ENCODE assay signal across 5 worm cellular contexts in genomic region chrIV:2639666-2640273, ce11.
TF ChIP-seq lines count a peak whose summit lies in the region.

No protein-coding gene starts in this region.

TF ChIP-seq in whole organism, L1 larva, 84 proteins besides CTCF, POLR2A, EP300 and RAD21 (continues in another document):
- peak; percentile 43 for TF ChIP-seq swsn-7 (tag; optimal IDR thresholded peaks at IDR 0.05; lab: Kevin White, UChicago)
- no peak for TF ChIP-seq sup-37 (GFP tag; optimal IDR thresholded peaks at IDR 0.05; lab: Kevin White, UChicago)
- peak; percentile 16 to 32 (median 31) for TF ChIP-seq dpl-1 (GFP tag; optimal IDR thresholded peaks at IDR 0.05; lab: Kevin White, UChicago)
- TF ChIP-seq dsc-1 (tag; optimal IDR thresholded peaks at IDR 0.05; lab: Kevin White, UChicago): peak; percentile 59
- TF ChIP-seq ets-5 (GFP tag; IDR thresholded peaks at IDR 0.05; lab: Robert Waterston, UW): no peak
- peak in 1 of 2 experiments; percentile 56 for TF ChIP-seq lin-35 (GFP tag; optimal IDR thresholded peaks at IDR 0.05; lab: Kevin White, UChicago)
- peak; percentile 36 for TF ChIP-seq nhr-90 (tag; optimal IDR thresholded peaks at IDR 0.05; lab: Kevin White, UChicago; ENCODE audit: poor library complexity)
- TF ChIP-seq fkh-4 (tag; optimal IDR thresholded peaks at IDR 0.05; lab: Kevin White, UChicago; ENCODE audit: borderline replicate concordance): no peak
- TF ChIP-seq ztf-4 (tag; optimal IDR thresholded peaks at IDR 0.05; lab: Kevin White, UChicago): no peak
- peak; percentile 24 for TF ChIP-seq tbx-2 (tag; optimal IDR thresholded peaks at IDR 0.05; lab: Kevin White, UChicago)
- peak in 1 of 2 experiments; percentile 8 for TF ChIP-seq mdl-1 (tag; optimal IDR thresholded peaks at IDR 0.05; lab: Kevin White, UChicago)
- TF ChIP-seq ceh-88 (GFP tag; IDR thresholded peaks at IDR 0.05; lab: Robert Waterston, UW): no peak
- no peak for TF ChIP-seq lin-14 (GFP tag; optimal IDR thresholded peaks at IDR 0.05; lab: Kevin White, UChicago)
- TF ChIP-seq lsy-2 (tag; optimal IDR thresholded peaks at IDR 0.05; lab: Kevin White, UChicago): peak; percentile 12 to 41
- TF ChIP-seq mab-9 (GFP tag; IDR thresholded peaks at IDR 0.05; lab: Robert Waterston, UW): no peak
- no peak for TF ChIP-seq fkh-8 (tag; optimal IDR thresholded peaks at IDR 0.05; lab: Kevin White, UChicago)
- TF ChIP-seq nhr-11 (tag; optimal IDR thresholded peaks at IDR 0.05; lab: Kevin White, UChicago): no peak
- TF ChIP-seq elt-2 (tag; optimal IDR thresholded peaks at IDR 0.05; lab: Kevin White, UChicago): no peak

TF ChIP-seq in whole organism, L3 larva, 47 proteins besides CTCF, POLR2A, EP300 and RAD21 (continues in another document):
- no peak for TF ChIP-seq nhr-28 (tag; optimal IDR thresholded peaks at IDR 0.05; lab: Kevin White, UChicago)
- TF ChIP-seq lin-39 (tag; optimal IDR thresholded peaks at IDR 0.05; lab: Kevin White, UChicago): no peak
- no peak for TF ChIP-seq unc-62 (GFP tag; optimal IDR thresholded peaks at IDR 0.05; lab: Kevin White, UChicago)
- no peak for TF ChIP-seq egl-5 (tag; optimal IDR thresholded peaks at IDR 0.05; lab: Kevin White, UChicago)
- TF ChIP-seq nhr-77 (tag; optimal IDR thresholded peaks at IDR 0.05; lab: Kevin White, UChicago): no peak
- TF ChIP-seq pha-4 (tag; optimal IDR thresholded peaks at IDR 0.05; lab: Kevin White, UChicago): peak; percentile 14
- TF ChIP-seq eor-1 (tag; optimal IDR thresholded peaks at IDR 0.05; lab: Kevin White, UChicago): no peak
- TF ChIP-seq nhr-23 (tag; optimal IDR thresholded peaks at IDR 0.05; lab: Kevin White, UChicago): no peak
- no peak for TF ChIP-seq tbx-2 (tag; optimal IDR thresholded peaks at IDR 0.05; lab: Kevin White, UChicago)
- no peak for TF ChIP-seq aly-2 (tag; optimal IDR thresholded peaks at IDR 0.05; lab: Kevin White, UChicago)
- TF ChIP-seq nhr-11 (tag; optimal IDR thresholded peaks at IDR 0.05; lab: Kevin White, UChicago): no peak
- no peak for TF ChIP-seq ztf-11 (tag; optimal IDR thresholded peaks at IDR 0.05; lab: Kevin White, UChicago)
- no peak for TF ChIP-seq R02D3.7 (tag; optimal IDR thresholded peaks at IDR 0.05; lab: Kevin White, UChicago)
- no peak for TF ChIP-seq sea-2 (GFP tag; optimal IDR thresholded peaks at IDR 0.05; lab: Kevin White, UChicago)
- no peak for TF ChIP-seq pqm-1 (tag; optimal IDR thresholded peaks at IDR 0.05; lab: Kevin White, UChicago)
- peak; percentile 21 for TF ChIP-seq lin-15B (tag; optimal IDR thresholded peaks at IDR 0.05; lab: Kevin White, UChicago)
- no peak for TF ChIP-seq fkh-2 (tag; optimal IDR thresholded peaks at IDR 0.05; lab: Kevin White, UChicago)
- TF ChIP-seq lsy-12 (tag; optimal IDR thresholded peaks at IDR 0.05; lab: Kevin White, UChicago): peak; percentile 19
- no peak for TF ChIP-seq ceh-16 (tag; optimal IDR thresholded peaks at IDR 0.05; lab: Kevin White, UChicago)
- TF ChIP-seq egl-27 (tag; optimal IDR thresholded peaks at IDR 0.05; lab: Kevin White, UChicago): no peak

TF ChIP-seq in whole organism, early embryonic, 17 proteins besides CTCF, POLR2A, EP300 and RAD21:
- TF ChIP-seq ets-7 (tag; optimal IDR thresholded peaks at IDR 0.05; lab: Kevin White, UChicago) (peak; percentile 21), tra-4 (tag; optimal IDR thresholded peaks at IDR 0.05; lab: Kevin White, UChicago) (no peak), flt-1 (GFP tag; IDR thresholded peaks at IDR 0.05; lab: Robert Waterston, UW) (peak; percentile 67), tbx-11 (GFP tag; IDR thresholded peaks at IDR 0.05; lab: Robert Waterston, UW) (peak; percentile 73), tbx-37 (GFP tag; conservative IDR thresholded peaks at IDR 0.05; lab: Robert Waterston, UW) (peak; percentile 52; the same call in 1 of the 2 replicates), pes-1 (GFP tag; IDR thresholded peaks at IDR 0.05; lab: Robert Waterston, UW) (peak; percentile 71), B0310.2 (tag; optimal IDR thresholded peaks at IDR 0.05; lab: Kevin White, UChicago) (peak; percentile 21), hmg-4 (GFP tag; optimal IDR thresholded peaks at IDR 0.05; lab: Kevin White, UChicago) (peak; percentile 12), hnd-1 (tag; optimal IDR thresholded peaks at IDR 0.05; lab: Kevin White, UChicago) (peak; percentile 4), hmbx-1 (tag; optimal IDR thresholded peaks at IDR 0.05; lab: Kevin White, UChicago) (peak; percentile 47), ceh-36 (tag; optimal IDR thresholded peaks at IDR 0.05; lab: Kevin White, UChicago) (peak; percentile 64), ama-1 (optimal IDR thresholded peaks at IDR 0.05; lab: Kevin White, UChicago) (no peak), aly-1 (tag; optimal IDR thresholded peaks at IDR 0.05; lab: Kevin White, UChicago) (no peak), scrt-1 (GFP tag; IDR thresholded peaks at IDR 0.05; lab: Robert Waterston, UW) (peak; percentile 75; the same call in 1 of the 2 replicates), sea-1 (GFP tag; conservative IDR thresholded peaks at IDR 0.05; lab: Robert Waterston, UW) (peak; percentile 82)
TF ChIP-seq in whole organism, early embryonic: peak in this region for 12.

TF ChIP-seq in whole organism, midembryonic, 9 proteins besides CTCF, POLR2A, EP300 and RAD21:
- TF ChIP-seq T22C8.4 (GFP tag; IDR thresholded peaks at IDR 0.05; lab: Robert Waterston, UW): peak; percentile 99
- TF ChIP-seq flt-1 (GFP tag; IDR thresholded peaks at IDR 0.05; lab: Robert Waterston, UW): peak; percentile 78; the same call in 1 of the 2 replicates
- peak; percentile 72; the same call in 1 of the 2 replicates for TF ChIP-seq klf-2 (GFP tag; conservative IDR thresholded peaks at IDR 0.05; lab: Robert Waterston, UW)
- peak; percentile 72 for TF ChIP-seq ref-1 (GFP tag; conservative IDR thresholded peaks at IDR 0.05; lab: Robert Waterston, UW)
- no peak for TF ChIP-seq cog-1 (tag; optimal IDR thresholded peaks at IDR 0.05; lab: Kevin White, UChicago)
- peak; percentile 72 for TF ChIP-seq ztf-29 (GFP tag; IDR thresholded peaks at IDR 0.05; lab: Robert Waterston, UW)
- no peak for TF ChIP-seq med-1 (GFP tag; optimal IDR thresholded peaks at IDR 0.05; lab: Kevin White, UChicago; ENCODE audit: insufficient read depth)
- peak; percentile 82 for TF ChIP-seq ztf-23 (GFP tag; IDR thresholded peaks at IDR 0.05; lab: Robert Waterston, UW)
- TF ChIP-seq tab-1 (GFP tag; IDR thresholded peaks at IDR 0.05; lab: Robert Waterston, UW): peak; percentile 84

TF ChIP-seq in whole organism, young adult, 124 proteins besides CTCF, POLR2A, EP300 and RAD21 (continues in another document):
- TF ChIP-seq D2030.7 (GFP tag; IDR thresholded peaks at IDR 0.05; lab: Robert Waterston, UW) (peak; percentile 43; the same call in 1 of the 2 replicates), rpc-1 (optimal IDR thresholded peaks at IDR 0.05; lab: Kevin White, UChicago) (peak; percentile 81), rpc-1 (tag; optimal IDR thresholded peaks at IDR 0.05; lab: Kevin White, UChicago) (peak; percentile 77), B0019.2 (GFP tag; conservative IDR thresholded peaks at IDR 0.05; lab: Robert Waterston, UW) (no peak), sptf-2 (GFP tag; optimal IDR thresholded peaks at IDR 0.05; lab: Kevin White, UChicago) (no peak), ztf-6 (GFP tag; IDR thresholded peaks at IDR 0.05; lab: Robert Waterston, UW) (no peak), ama-1 (optimal IDR thresholded peaks at IDR 0.05; lab: Kevin White, UChicago) (no peak), ama-1 (GFP tag; optimal IDR thresholded peaks at IDR 0.05; lab: Kevin White, UChicago) (peak in 1 of 2 experiments; percentile 70), lsy-27 (tag; optimal IDR thresholded peaks at IDR 0.05; lab: Kevin White, UChicago; ENCODE audit: borderline replicate concordance, insufficient read depth) (peak; percentile 24), gei-17 (GFP tag; optimal IDR thresholded peaks at IDR 0.05; lab: Kevin White, UChicago) (peak; percentile 13), lin-54 (GFP tag; optimal IDR thresholded peaks at IDR 0.05; lab: Kevin White, UChicago) (peak; percentile 61), him-1 (tag; optimal IDR thresholded peaks at IDR 0.05; lab: Kevin White, UChicago) (no peak), hmg-20 (GFP tag; IDR thresholded peaks at IDR 0.05; lab: Robert Waterston, UW) (0 out of 2 replicates have a peak, but pooled peaks have one; percentile 27), mcd-1 (GFP tag; IDR thresholded peaks at IDR 0.05; lab: Robert Waterston, UW) (peak; percentile 71), snpc-1.3 (tag; optimal IDR thresholded peaks at IDR 0.05; lab: Kevin White, UChicago; ENCODE audit: insufficient read depth) (peak; percentile 19), F57C9.4 (tag; optimal IDR thresholded peaks at IDR 0.05; lab: Kevin White, UChicago) (no peak), efl-1 (GFP tag; optimal IDR thresholded peaks at IDR 0.05; lab: Kevin White, UChicago) (no peak), cebp-1 (GFP tag; IDR thresholded peaks at IDR 0.05; lab: Robert Waterston, UW) (no peak), cebp-1 (tag; optimal IDR thresholded peaks at IDR 0.05; lab: Kevin White, UChicago) (peak; percentile 77), hsf-1 (GFP tag; IDR thresholded peaks at IDR 0.05; lab: Robert Waterston, UW) (0 out of 2 replicates have a peak, but pooled peaks have one; percentile 32), ZK185.1 (tag; optimal IDR thresholded peaks at IDR 0.05; lab: Kevin White, UChicago; ENCODE audit: poor library complexity, severe bottlenecking) (no peak), attf-6 (GFP tag; IDR thresholded peaks at IDR 0.05; lab: Robert Waterston, UW) (0 out of 2 replicates have a peak, but pooled peaks have one; percentile 33), atf-7 (tag; optimal IDR thresholded peaks at IDR 0.05; lab: Kevin White, UChicago) (no peak), athp-1 (tag; optimal IDR thresholded peaks at IDR 0.05; lab: Kevin White, UChicago) (peak; percentile 66), ceh-100 (GFP tag; IDR thresholded peaks at IDR 0.05; lab: Robert Waterston, UW) (no peak), cebp-2 (GFP tag; IDR thresholded peaks at IDR 0.05; lab: Robert Waterston, UW) (peak; percentile 79; the same call in 1 of the 2 replicates), egrh-3 (GFP tag; IDR thresholded peaks at IDR 0.05; lab: Robert Waterston, UW) (no peak), nhr-120 (GFP tag; IDR thresholded peaks at IDR 0.05; lab: Robert Waterston, UW) (0 out of 2 replicates have a peak, but pooled peaks have one; percentile 43), hlh-12 (tag; optimal IDR thresholded peaks at IDR 0.05; lab: Kevin White, UChicago) (no peak), ceh-27 (GFP tag; optimal IDR thresholded peaks at IDR 0.05; lab: Kevin White, UChicago) (no peak), sdz-38 (tag; optimal IDR thresholded peaks at IDR 0.05; lab: Kevin White, UChicago) (no peak), F37B4.10 (GFP tag; IDR thresholded peaks at IDR 0.05; lab: Robert Waterston, UW) (no peak), akir-1 (GFP tag; optimal IDR thresholded peaks at IDR 0.05; lab: Kevin White, UChicago) (no peak), B0261.1 (tag; optimal IDR thresholded peaks at IDR 0.05; lab: Kevin White, UChicago) (peak; percentile 88), lin-35 (GFP tag; optimal IDR thresholded peaks at IDR 0.05; lab: Kevin White, UChicago) (peak in 1 of 3 experiments; percentile 59), T26A5.8 (tag; optimal IDR thresholded peaks at IDR 0.05; lab: Kevin White, UChicago) (peak; percentile 62)

Comparison
In these comparisons a context has a peak if more than half of its experiments do, and no peak if none do; other contexts are left out.
1. Of the 8 proteins assayed by ChIP-seq in both whole organism, young adult and whole organism, L1 larva: peak only in whole organism, young adult: snpc-4; only in whole organism, L1 larva: dpl-1 and efl-1; in both: nhr-90; in neither: 2; mixed calls (peak in some experiments, not most) for 2.